Fruit fly (Drosophila melanogaster): ENCODE data around the gene Dim1.

The Dim1 gene

dm6 chr2L:4448582-4449016 lies 45.5 kb downstream of the Dim1 start, which contains the start of gene MFS18 (continued):
- TF ChIP-seq CG10979 (tag; optimal IDR thresholded peaks at IDR 0.05) (peak; percentile 99), bsh (GFP tag; optimal IDR thresholded peaks at IDR 0.05) (peak; percentile 67 to 97), eyg (GFP tag; optimal IDR thresholded peaks at IDR 0.05) (peak; percentile 85), pzg (GFP tag; optimal IDR thresholded peaks at IDR 0.05) (peak; percentile 45), CG5180 (GFP tag; optimal IDR thresholded peaks at IDR 0.05) (peak; percentile 86), amos (GFP tag; IDR thresholded peaks at IDR 0.05; ENCODE audit: partially characterized antibody) (peak; percentile 77; the same call in 1 of the 2 replicates), Rx (GFP tag; IDR thresholded peaks at IDR 0.05) (peak; percentile 98), zfh1 (GFP tag; IDR thresholded peaks at IDR 0.05) (peak; percentile 99), klu (GFP tag; IDR thresholded peaks at IDR 0.05) (peak; percentile 96), CG9932 (GFP tag; IDR thresholded peaks at IDR 0.05) (peak; percentile 98), CG30403 (GFP tag; optimal IDR thresholded peaks at IDR 0.05) (peak; percentile 98), ci (GFP tag; IDR thresholded peaks at IDR 0.05) (peak; percentile 99), Dref (GFP tag; IDR thresholded peaks at IDR 0.05) (peak; percentile 85), CG2889 (GFP tag; IDR thresholded peaks at IDR 0.05) (peak; percentile 97), Abd-B (GFP tag; optimal IDR thresholded peaks at IDR 0.05) (peak; percentile 99), Dip2 (GFP tag; IDR thresholded peaks at IDR 0.05) (peak; percentile 70), CG7556 (GFP tag; optimal IDR thresholded peaks at IDR 0.05) (peak; percentile 97), CG31224 (GFP tag; IDR thresholded peaks at IDR 0.05) (peak; percentile 97), Xbp1 (GFP tag; optimal IDR thresholded peaks at IDR 0.05) (peak; percentile 98), CG31441 (GFP tag; IDR thresholded peaks at IDR 0.05) (peak; percentile 99), CG10267 (tag; optimal IDR thresholded peaks at IDR 0.05) (peak; percentile 98), Ets65A (GFP tag) (peak; percentile 98), CG10959 (GFP tag; IDR thresholded peaks at IDR 0.05) (peak; percentile 98), CG4730 (GFP tag; IDR thresholded peaks at IDR 0.05) (peak; percentile 99), tgo (GFP tag; IDR thresholded peaks at IDR 0.05) (peak; percentile 99), Adf1 (GFP tag; IDR thresholded peaks at IDR 0.05) (peak; percentile 86), pros (GFP tag; optimal IDR thresholded peaks at IDR 0.05) (no peak), lola (GFP tag; optimal IDR thresholded peaks at IDR 0.05) (peak in 1 of 3 experiments; percentile 99), gro (GFP tag; optimal IDR thresholded peaks at IDR 0.05) (peak; percentile 87), Kr (GFP tag; optimal IDR thresholded peaks at IDR 0.05) (no peak), CG6791 (GFP tag; IDR thresholded peaks at IDR 0.05; ENCODE audit: partially characterized antibody) (peak; percentile 88), br (optimal IDR thresholded peaks at IDR 0.05) (no peak), usp (GFP tag; optimal IDR thresholded peaks at IDR 0.05) (no peak), CG12942 (GFP tag; optimal IDR thresholded peaks at IDR 0.05) (peak; percentile 96), E2f2 (GFP tag; IDR thresholded peaks at IDR 0.05) (peak; percentile 88), CG13775 (GFP tag; optimal IDR thresholded peaks at IDR 0.05) (peak; percentile 98), CG15479 (GFP tag; optimal IDR thresholded peaks at IDR 0.05) (peak; percentile 2), CG43689 (GFP tag; IDR thresholded peaks at IDR 0.05) (peak; percentile 96), CG31388 (GFP tag; optimal IDR thresholded peaks at IDR 0.05) (peak; percentile 93), CG8089 (GFP tag; optimal IDR thresholded peaks at IDR 0.05) (peak; percentile 71), CG2712 (tag; optimal IDR thresholded peaks at IDR 0.05) (peak; percentile 100), Nf-YB (GFP tag; optimal IDR thresholded peaks at IDR 0.05) (peak; percentile 84), pum (GFP tag; optimal IDR thresholded peaks at IDR 0.05) (peak; percentile 80), Hr39 (optimal IDR thresholded peaks at IDR 0.05) (no peak), tx (GFP tag; optimal IDR thresholded peaks at IDR 0.05) (peak; percentile 63), CG4707 (GFP tag; optimal IDR thresholded peaks at IDR 0.05) (peak; percentile 73), sqz (GFP tag; optimal IDR thresholded peaks at IDR 0.05) (no peak), danr (GFP tag; IDR thresholded peaks at IDR 0.05) (peak; percentile 97), ac (GFP tag; optimal IDR thresholded peaks at IDR 0.05) (peak; percentile 78), al (GFP tag; IDR thresholded peaks at IDR 0.05) (peak; percentile 99), CG4820 (GFP tag; optimal IDR thresholded peaks at IDR 0.05) (peak; percentile 95), CHES-1-like (GFP tag; optimal IDR thresholded peaks at IDR 0.05) (peak; percentile 73)

Data from whole organism, embryonic.